Fruit fly (Drosophila melanogaster) whole organism, embryonic: ENCODE measurements around the gene CG33181.

Source experiments
- Ada2b ChIP-seq: fragments of 200-800 bp; sonication (Bioruptor generic); IDR thresholded peaks from 2 replicates; pipeline ENCODE4 v1.3.6; 2022; ENCODE audit warnings: missing biosample characterization, missing genetic modification characterization
- BEAF-32 ChIP-seq: fragments of 200-800 bp; sonication (Bioruptor generic); optimal IDR thresholded peaks from 3 replicates; lab custom pipeline; 2017; ENCODE audit warnings: missing biosample characterization, missing genetic modification characterization, mild to moderate bottlenecking, moderate library complexity, missing genetic modification reagents
- Bdp1 ChIP-seq: fragments of 200-800 bp; sonication (Bioruptor generic); optimal IDR thresholded peaks from 3 replicates; lab custom pipeline; 2016; ENCODE audit warnings: missing biosample characterization, missing genetic modification characterization
- CG10462 ChIP-seq: fragments of 200-800 bp; sonication (Bioruptor generic); optimal IDR thresholded peaks from 2 replicates; lab custom pipeline; 2016; ENCODE audit warnings: missing biosample characterization, missing genetic modification characterization
- CG11398 ChIP-seq: fragments of 200-800 bp; sonication (Bioruptor generic); optimal IDR thresholded peaks from 2 replicates; lab custom pipeline; 2016; ENCODE audit warnings: missing biosample characterization, missing genetic modification characterization
- CG11504 ChIP-seq: fragments of 200-800 bp; sonication (Bioruptor generic); optimal IDR thresholded peaks from 3 replicates; lab custom pipeline; 2019; ENCODE audit warnings: missing biosample characterization, mild to moderate bottlenecking, missing genetic modification characterization, moderate library complexity
- CG11695 ChIP-seq: fragments of 200-800 bp; sonication (Bioruptor generic); IDR thresholded peaks from 3 replicates; pipeline ENCODE4 v1.3.6; 2022; ENCODE audit warnings: missing biosample characterization, missing genetic modification characterization
- CG13287 ChIP-seq: fragments of 200-800 bp; sonication (Bioruptor generic); IDR thresholded peaks from 2 replicates; pipeline ENCODE4 v1.3.6; 2022; ENCODE audit warnings: missing biosample characterization, missing genetic modification characterization; ENCODE audit not compliant: partially characterized antibody
- CG14860 ChIP-seq: fragments of 200-800 bp; sonication (Bioruptor generic); IDR thresholded peaks from 3 replicates; pipeline ENCODE4 v1.3.6; 2022; ENCODE audit warnings: missing biosample characterization, missing genetic modification characterization; ENCODE audit not compliant: partially characterized antibody
- CG15696 ChIP-seq: fragments of 200-800 bp; sonication (Bioruptor generic); optimal IDR thresholded peaks from 2 replicates; lab custom pipeline; 2019; ENCODE audit warnings: missing biosample characterization, mild to moderate bottlenecking, missing genetic modification characterization, moderate library complexity
- CG17186 ChIP-seq: fragments of 200-800 bp; sonication (Bioruptor generic); optimal IDR thresholded peaks from 3 replicates; lab custom pipeline; 2017; ENCODE audit warnings: missing biosample characterization, missing genetic modification reagents, missing genetic modification characterization
- CG18764 ChIP-seq: fragments of 200-800 bp; sonication (Bioruptor generic); optimal IDR thresholded peaks from 3 replicates; lab custom pipeline; 2016; ENCODE audit warnings: missing biosample characterization, missing genetic modification characterization
- CG2129 ChIP-seq: fragments of 200-800 bp; sonication (Bioruptor generic); IDR thresholded peaks from 2 replicates; pipeline ENCODE4 v1.3.6; 2022; ENCODE audit warnings: missing biosample characterization, missing genetic modification characterization; ENCODE audit not compliant: partially characterized antibody
- CG32772 ChIP-seq: fragments of 200-800 bp; sonication (Bioruptor generic); IDR thresholded peaks from 2 replicates; pipeline ENCODE4 v1.3.6; 2022; ENCODE audit warnings: missing biosample characterization, missing genetic modification characterization
- CG34224 ChIP-seq: fragments of 200-800 bp; sonication (Bioruptor generic); IDR thresholded peaks from 3 replicates; pipeline ENCODE4 v1.3.6; 2022; ENCODE audit warnings: missing biosample characterization, missing genetic modification characterization; ENCODE audit not compliant: partially characterized antibody
- CG7928 ChIP-seq: fragments of 200-800 bp; sonication (Bioruptor generic); optimal IDR thresholded peaks from 2 replicates; lab custom pipeline; 2017; ENCODE audit warnings: missing biosample characterization, mild to moderate bottlenecking, missing genetic modification characterization
- CG7963 ChIP-seq: fragments of 200-800 bp; sonication (Bioruptor generic); IDR thresholded peaks from 3 replicates; pipeline ENCODE4 v1.3.6; 2022; ENCODE audit warnings: missing biosample characterization, missing genetic modification characterization; ENCODE audit not compliant: partially characterized antibody
- CG8290 ChIP-seq, 3 experiments: fragments of 200-800 bp; sonication (Bioruptor generic); optimal IDR thresholded peaks; 2 replicates each; lab custom pipeline; 2016 to 2019; ENCODE audit warnings: missing biosample characterization in 3 of 3, missing genetic modification characterization in 3 of 3, mild to moderate bottlenecking in 2 of 3, moderate library complexity in 1 of 3
- CG8478 ChIP-seq: fragments of >200 bp; optimal IDR thresholded peaks from 2 replicates; lab custom pipeline; 2018
- D ChIP-seq, 2 experiments: fragments of 200-800 bp in 1 of 2; fragments of >200 bp in 1 of 2; sonication (Bioruptor generic) in 1 of 2; optimal IDR thresholded peaks; 2 replicates in 1 of 2; 3 replicates in 1 of 2; lab custom pipeline; 2017; ENCODE audit warnings: mild to moderate bottlenecking in 1 of 2, missing biosample characterization in 1 of 2, missing genetic modification characterization in 1 of 2, missing genetic modification reagents in 1 of 2
- Dref ChIP-seq: fragments of 200-800 bp; sonication (Bioruptor generic); IDR thresholded peaks from 2 replicates; pipeline ENCODE4 v1.3.6; 2022; ENCODE audit warnings: missing biosample characterization, missing genetic modification characterization
- HLH4C ChIP-seq: fragments of 200-800 bp; sonication (Bioruptor generic); IDR thresholded peaks from 3 replicates; pipeline ENCODE4 v1.3.6; 2022; ENCODE audit warnings: missing biosample characterization, missing genetic modification characterization; ENCODE audit not compliant: partially characterized antibody
- Nf-YC ChIP-seq: fragments of 200-800 bp; optimal IDR thresholded peaks from 3 replicates; lab custom pipeline; 2019; ENCODE audit warnings: missing biosample characterization, mild to moderate bottlenecking, missing genetic modification characterization, moderate library complexity
- Optix ChIP-seq: fragments of 200-800 bp; sonication (Bioruptor generic); IDR thresholded peaks from 3 replicates; pipeline ENCODE4 v1.3.6; 2022; ENCODE audit warnings: missing biosample characterization, missing genetic modification characterization
- Scr ChIP-seq: fragments of 200-800 bp; sonication (Bioruptor generic); IDR thresholded peaks from 2 replicates; pipeline ENCODE4 v1.3.6; 2022; ENCODE audit warnings: missing biosample characterization, missing genetic modification characterization; ENCODE audit not compliant: partially characterized antibody
- YL-1 ChIP-seq: fragments of 200-800 bp; sonication (Bioruptor generic); optimal IDR thresholded peaks from 3 replicates; lab custom pipeline; 2017; ENCODE audit warnings: missing biosample characterization, mild to moderate bottlenecking, missing genetic modification characterization
- ase ChIP-seq: fragments of 200-800 bp; sonication (Bioruptor generic); IDR thresholded peaks from 3 replicates; pipeline ENCODE4 v1.3.6; 2022; ENCODE audit warnings: missing biosample characterization, missing genetic modification characterization
- cg ChIP-seq: fragments of 200-800 bp; sonication (Bioruptor generic); optimal IDR thresholded peaks from 3 replicates; lab custom pipeline; 2019; ENCODE audit warnings: missing biosample characterization, mild to moderate bottlenecking, missing genetic modification characterization, moderate library complexity
- crol ChIP-seq: fragments of 200-800 bp; sonication (Bioruptor generic); IDR thresholded peaks from 2 replicates; pipeline ENCODE4 v1.3.6; 2022; ENCODE audit warnings: missing biosample characterization, missing genetic modification characterization
- dpn ChIP-seq, 2 experiments: fragments of 200-800 bp; sonication (Bioruptor generic); optimal IDR thresholded peaks; 3 replicates each; lab custom pipeline; 2016; ENCODE audit warnings: missing biosample characterization in 2 of 2, missing genetic modification characterization in 2 of 2
- dysf ChIP-seq: fragments of 200-800 bp; sonication (Bioruptor generic); IDR thresholded peaks from 3 replicates; pipeline ENCODE4 v1.3.6; 2022; ENCODE audit warnings: missing biosample characterization, missing genetic modification characterization
- fd102C ChIP-seq: fragments of 200-800 bp; sonication (Bioruptor generic); optimal IDR thresholded peaks from 2 replicates; lab custom pipeline; 2018; ENCODE audit warnings: missing biosample characterization, mild to moderate bottlenecking, missing genetic modification characterization, moderate library complexity
- grau ChIP-seq: fragments of 200-800 bp; optimal IDR thresholded peaks from 3 replicates; lab custom pipeline; 2019; ENCODE audit warnings: missing biosample characterization, mild to moderate bottlenecking, missing genetic modification characterization, moderate library complexity
- hb ChIP-seq: fragments of 200-800 bp; sonication (Bioruptor generic); IDR thresholded peaks from 3 replicates; pipeline ENCODE4 v1.3.6; 2022; ENCODE audit warnings: missing biosample characterization, missing genetic modification characterization; ENCODE audit not compliant: partially characterized antibody
- hbn ChIP-seq: fragments of 200-800 bp; sonication (Bioruptor generic); IDR thresholded peaks from 2 replicates; pipeline ENCODE4 v1.3.6; 2022; ENCODE audit warnings: missing biosample characterization, missing genetic modification characterization; ENCODE audit not compliant: partially characterized antibody
- nerfin-2 ChIP-seq: fragments of 200-800 bp; sonication (Bioruptor generic); IDR thresholded peaks from 2 replicates; pipeline ENCODE4 v1.3.6; 2022; ENCODE audit warnings: missing biosample characterization, missing genetic modification characterization; ENCODE audit not compliant: partially characterized antibody
- psq ChIP-seq: fragments of 200-800 bp; sonication (Bioruptor generic); optimal IDR thresholded peaks from 2 replicates; lab custom pipeline; 2017; ENCODE audit warnings: missing biosample characterization, missing genetic modification characterization
- pzg ChIP-seq: fragments of 200-800 bp; sonication (Bioruptor generic); optimal IDR thresholded peaks from 3 replicates; lab custom pipeline; 2018; ENCODE audit warnings: missing biosample characterization, mild to moderate bottlenecking, missing genetic modification characterization, moderate library complexity
- rib ChIP-seq: fragments of 200-800 bp; sonication (Bioruptor generic); IDR thresholded peaks from 2 replicates; pipeline ENCODE4 v1.3.6; 2022; ENCODE audit warnings: missing biosample characterization, missing genetic modification characterization
- row ChIP-seq: fragments of 200-800 bp; sonication (Bioruptor generic); IDR thresholded peaks from 3 replicates; pipeline ENCODE4 v1.3.6; 2022; ENCODE audit warnings: missing biosample characterization, missing genetic modification characterization
- run ChIP-seq: fragments of 200-800 bp; sonication (Bioruptor generic); optimal IDR thresholded peaks from 3 replicates; lab custom pipeline; 2018; ENCODE audit warnings: missing biosample characterization, mild to moderate bottlenecking, missing genetic modification characterization
- sisA ChIP-seq: fragments of 200-800 bp; sonication (Bioruptor generic); IDR thresholded peaks from 2 replicates; pipeline ENCODE4 v1.3.6; 2022; ENCODE audit warnings: missing biosample characterization, missing genetic modification characterization
- stwl ChIP-seq: fragments of 200-800 bp; sonication (Bioruptor generic); optimal IDR thresholded peaks from 3 replicates; lab custom pipeline; 2018; ENCODE audit warnings: missing biosample characterization, mild to moderate bottlenecking, missing genetic modification characterization, moderate library complexity
- tio ChIP-seq: fragments of 200-800 bp; sonication (Bioruptor generic); optimal IDR thresholded peaks from 2 replicates; lab custom pipeline; 2017; ENCODE audit warnings: missing biosample characterization, missing genetic modification characterization, inconsistent platforms
- tx ChIP-seq: fragments of 200-800 bp; sonication (Bioruptor generic); optimal IDR thresholded peaks from 2 replicates; lab custom pipeline; 2016; ENCODE audit warnings: missing biosample characterization, missing genetic modification characterization
- unc-4 ChIP-seq: fragments of 200-800 bp; sonication (Bioruptor generic); IDR thresholded peaks from 2 replicates; pipeline ENCODE4 v1.3.6; 2022; ENCODE audit warnings: missing biosample characterization, missing genetic modification characterization; ENCODE audit not compliant: partially characterized antibody

The CG33181 gene

DNA sequence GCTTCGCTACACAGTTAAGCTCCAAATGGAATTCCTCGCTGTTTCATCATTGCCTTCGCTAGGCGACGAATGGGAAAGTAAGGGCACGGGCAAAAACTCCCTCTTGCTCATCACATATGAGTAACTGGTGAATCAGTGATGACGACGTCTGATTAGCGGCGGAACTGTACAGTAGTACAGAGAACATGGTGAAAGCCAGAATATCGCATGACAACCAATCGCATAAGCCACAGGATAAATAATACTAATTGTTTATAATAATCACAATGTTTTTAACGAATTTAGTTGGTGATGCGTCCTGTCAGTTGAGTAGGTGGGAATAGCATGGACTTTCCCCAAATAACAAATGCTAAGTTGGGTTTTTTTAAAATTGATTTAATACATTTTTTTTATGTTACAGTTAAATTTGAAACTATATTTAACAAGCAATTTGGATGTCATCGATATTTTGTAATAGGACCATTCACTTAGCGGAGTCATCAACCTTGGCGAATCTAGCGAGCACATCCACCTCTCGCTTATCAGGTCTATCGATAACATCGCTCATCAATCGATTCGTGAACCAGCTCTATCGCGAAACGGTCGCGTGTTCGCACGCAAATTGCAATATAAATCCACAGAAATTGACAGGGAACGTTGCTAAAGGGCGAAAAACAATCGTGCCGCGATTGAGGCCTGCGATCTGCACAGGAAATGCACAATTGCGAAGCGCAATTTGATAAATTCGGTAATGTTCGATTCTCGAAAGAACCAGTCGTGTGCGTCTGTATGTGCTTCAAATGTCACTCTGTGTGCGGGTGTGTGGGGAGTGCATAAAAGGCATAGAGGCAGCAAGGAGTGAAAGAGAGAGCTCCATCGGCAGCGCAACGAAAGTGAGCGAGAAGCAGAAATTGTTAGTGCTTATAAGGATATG lies 71.2 kb downstream of the CG33181 start, which contains the start of the genes CG12112 and Trf4-1 (continued):
- TF ChIP-seq CG15696 (tag; lab: Kevin White, UChicago) (peak; percentile 7), CG10462 (no peak), Nf-YC (tag; lab: Kevin White, UChicago) (peak; percentile 31), CG7963 (no peak), dpn (GFP tag; optimal IDR thresholded peaks at IDR 0.05; lab: Kevin White, UChicago) (peak in 1 of 2 experiments; percentile 2), Optix (GFP tag; lab: Robert Waterston, UW) (no peak), CG32772 (GFP tag; lab: Robert Waterston, UW) (no peak), BEAF-32 (GFP tag; lab: Kevin White, UChicago) (peak; percentile 93), D (optimal IDR thresholded peaks at IDR 0.05; lab: Kevin White, UChicago) (peak; percentile 14), D (GFP tag; optimal IDR thresholded peaks at IDR 0.05; lab: Kevin White, UChicago) (no peak), ase (no peak), CG34224 (GFP tag; lab: Robert Waterston, UW) (peak; percentile 73), Dref (GFP tag; lab: Robert Waterston, UW) (peak; percentile 94), Ada2b (GFP tag; lab: Robert Waterston, UW) (no peak), Bdp1 (peak; percentile 4), tx (GFP tag; lab: Kevin White, UChicago) (no peak), hbn (GFP tag; lab: Robert Waterston, UW) (no peak; the same call in 1 of the 2 replicates), fd102C (no peak), nerfin-2 (GFP tag; lab: Robert Waterston, UW) (peak; percentile 43; the same call in 1 of the 2 replicates), HLH4C (peak; percentile 79), CG13287 (GFP tag; lab: Robert Waterston, UW) (peak; percentile 76), cg (GFP tag; lab: Kevin White, UChicago) (peak; percentile 75), rib (GFP tag; lab: Robert Waterston, UW) (0 out of 2 replicates have a peak, but pooled peaks have one; percentile 30), CG8290 (GFP tag; optimal IDR thresholded peaks at IDR 0.05; lab: Kevin White, UChicago) (no peak), CG8290 (tag; optimal IDR thresholded peaks at IDR 0.05; lab: Kevin White, UChicago) (peak in 1 of 2 experiments; percentile 38), CG11695 (GFP tag; lab: Robert Waterston, UW) (no peak), unc-4 (GFP tag; lab: Robert Waterston, UW) (peak; percentile 77), sisA (GFP tag; lab: Robert Waterston, UW) (no peak), Scr (GFP tag; lab: Robert Waterston, UW) (peak; percentile 78), YL-1 (GFP tag; lab: Kevin White, UChicago) (peak; percentile 56), crol (GFP tag; lab: Robert Waterston, UW) (peak; percentile 82), CG11398 (no peak), dysf (GFP tag; lab: Robert Waterston, UW) (0 out of 3 replicates have a peak, but pooled peaks have one; percentile 14), CG14860 (peak; percentile 57; the same call in 2 of the 3 replicates), tio (peak; percentile 1), CG11504 (tag; lab: Kevin White, UChicago) (peak; percentile 30), CG2129 (GFP tag; lab: Robert Waterston, UW) (peak; percentile 37; the same call in 1 of the 2 replicates), CG8478 (peak; percentile 73), grau (peak; percentile 38), stwl (tag; lab: Kevin White, UChicago) (peak; percentile 29), CG7928 (GFP tag; lab: Kevin White, UChicago) (peak; percentile 10), run (tag; lab: Kevin White, UChicago) (no peak), CG18764 (GFP tag; lab: Kevin White, UChicago) (no peak), row (GFP tag; lab: Robert Waterston, UW) (peak; percentile 69), psq (GFP tag; lab: Kevin White, UChicago) (peak; percentile 31), pzg (GFP tag; lab: Kevin White, UChicago) (peak; percentile 91), hb (GFP tag; lab: Robert Waterston, UW) (peak; percentile 68; the same call in 1 of the 3 replicates), CG17186 (peak; percentile 20)
